Fruit fly (Drosophila melanogaster): ENCODE data around the gene rhea.

DNA sequence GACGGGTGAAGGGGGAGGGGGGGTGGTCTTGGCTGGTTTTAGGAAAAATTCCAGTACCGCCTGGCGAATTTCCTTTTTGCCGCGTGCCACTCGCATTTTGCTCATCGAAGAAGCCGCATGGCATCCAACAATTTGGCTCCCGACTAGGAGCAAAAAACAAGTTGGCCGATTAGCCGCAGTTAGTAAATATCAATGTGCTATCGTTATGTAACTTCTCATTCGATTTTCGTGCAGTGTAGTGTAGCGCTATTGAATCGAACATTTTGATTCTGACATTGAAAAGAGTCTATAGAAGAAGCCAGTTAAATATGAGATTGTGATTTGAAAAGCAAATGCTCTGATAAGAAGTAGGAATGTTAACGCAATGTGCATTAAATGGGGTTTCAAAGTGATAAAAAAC lies 15.1 kb upstream of the rhea start:
- TF ChIP-seq CG17806 (tag; optimal IDR thresholded peaks at IDR 0.05), result no peak
- no peak for TF ChIP-seq D1 (tag; optimal IDR thresholded peaks at IDR 0.05)
- TF ChIP-seq CG14655 (GFP tag; optimal IDR thresholded peaks at IDR 0.05), result no peak
- TF ChIP-seq EcR (GFP tag; optimal IDR thresholded peaks at IDR 0.05), result no peak
- TF ChIP-seq rn (GFP tag; IDR thresholded peaks at IDR 0.05), result no peak
- no peak for TF ChIP-seq fd96Ca (GFP tag; IDR thresholded peaks at IDR 0.05)
- no peak for TF ChIP-seq Ets98B (GFP tag; IDR thresholded peaks at IDR 0.05)
- no peak for TF ChIP-seq CG34367 (tag; optimal IDR thresholded peaks at IDR 0.05)

All from whole organism, pupa.